Worm (Caenorhabditis elegans) whole organism, L1 larva: ENCODE data around the gene ced-11.
A peak's percentile ranks its signal among the peaks of the same experiment; 100 is the strongest.

ENCODE experiments used
- F16B12.6 ChIP-seq: fragments of 150-350 bp; optimal IDR thresholded peaks from 2 replicates; lab custom pipeline; 2014; ENCODE audit warnings: missing biosample characterization, missing genetic modification characterization
- aly-2 ChIP-seq: fragments of 150-350 bp; optimal IDR thresholded peaks from 2 replicates; lab custom pipeline; 2014; ENCODE audit warnings: missing biosample characterization, missing genetic modification characterization
- ama-1 ChIP-seq: fragments of 150-350 bp; optimal IDR thresholded peaks from 2 replicates; lab custom pipeline; 2014
- blmp-1 ChIP-seq: fragments of 150-350 bp; optimal IDR thresholded peaks from 2 replicates; lab custom pipeline; 2014; ENCODE audit warnings: missing biosample characterization, missing genetic modification characterization
- ceh-82 ChIP-seq, 3 experiments: fragments of 150-350 bp in 1 of 3; sonication (generic microtip) in 2 of 3; optimal IDR thresholded peaks; 2 replicates each; lab custom pipeline; 2014 to 2017; ENCODE audit warnings: missing biosample characterization in 3 of 3, missing genetic modification characterization in 3 of 3
- ceh-88 ChIP-seq: fragments of 200-800 bp; sonication (Bioruptor generic); IDR thresholded peaks from 2 replicates; pipeline ENCODE4 v1.3.6; 2022; ENCODE audit warnings: missing genetic modification characterization, missing compliant biosample characterization
- ces-1 ChIP-seq: fragments of 150-350 bp; optimal IDR thresholded peaks from 2 replicates; lab custom pipeline; 2014; ENCODE audit warnings: missing biosample characterization, missing genetic modification reagents, missing genetic modification characterization
- dpl-1 ChIP-seq, 3 experiments: fragments of 150-350 bp in 2 of 3; sonication (generic microtip) in 1 of 3; optimal IDR thresholded peaks; 2 replicates each; lab custom pipeline; 2014 to 2017; ENCODE audit warnings: missing biosample characterization in 3 of 3, missing genetic modification characterization in 3 of 3, missing genetic modification reagents in 3 of 3
- dsc-1 ChIP-seq: sonication (generic microtip); optimal IDR thresholded peaks from 2 replicates; lab custom pipeline; 2016; ENCODE audit warnings: mild to moderate bottlenecking, missing genetic modification characterization, missing compliant biosample characterization
- efl-1 ChIP-seq, 4 experiments: fragments of 150-350 bp; optimal IDR thresholded peaks in 3 of 4; peaks in 1 of 4; 1 replicate in 1 of 4; 2 replicates in 3 of 4; lab custom pipeline; 2014; ENCODE audit warnings: missing biosample characterization in 2 of 4, missing genetic modification characterization in 2 of 4, missing genetic modification reagents in 2 of 4
- elt-2 ChIP-seq: sonication (generic microtip); optimal IDR thresholded peaks from 2 replicates; lab custom pipeline; 2016; ENCODE audit warnings: missing genetic modification characterization, mild to moderate bottlenecking, inconsistent platforms, missing compliant biosample characterization, missing genetic modification reagents
- elt-3 ChIP-seq, 6 experiments: fragments of 150-350 bp in 1 of 6; sonication (generic microtip); optimal IDR thresholded peaks; 2 replicates each; lab custom pipeline; 2017 to 2018; ENCODE audit warnings: missing biosample characterization in 6 of 6, missing genetic modification characterization in 6 of 6, inconsistent platforms in 1 of 6
- fkh-8 ChIP-seq: sonication (generic microtip); optimal IDR thresholded peaks from 2 replicates; lab custom pipeline; 2016; ENCODE audit warnings: mild to moderate bottlenecking, missing genetic modification characterization, missing compliant biosample characterization
- grh-1 ChIP-seq: fragments of 200-800 bp; sonication (Bioruptor generic); IDR thresholded peaks from 2 replicates; pipeline ENCODE4 v1.3.6; 2022; ENCODE audit warnings: missing genetic modification reagents, missing genetic modification characterization, missing compliant biosample characterization
- isw-1 ChIP-seq: fragments of 200-800 bp; sonication (Bioruptor generic); IDR thresholded peaks from 2 replicates; pipeline ENCODE4 v1.3.6; 2022; ENCODE audit warnings: missing genetic modification characterization, missing compliant biosample characterization
- lin-14 ChIP-seq: fragments of 200-800 bp; sonication (Bioruptor generic); optimal IDR thresholded peaks from 2 replicates; lab custom pipeline; 2018; ENCODE audit warnings: mild to moderate bottlenecking, missing genetic modification characterization, moderate library complexity, missing compliant biosample characterization
- lin-15B ChIP-seq: fragments of 150-350 bp; sonication (generic microtip); optimal IDR thresholded peaks from 3 replicates; lab custom pipeline; 2014; ENCODE audit warnings: missing biosample characterization, missing genetic modification characterization
- lin-35 ChIP-seq, 2 experiments: fragments of 150-350 bp; optimal IDR thresholded peaks; 2 replicates each; lab custom pipeline; 2014; ENCODE audit warnings: missing biosample characterization in 2 of 2, missing genetic modification characterization in 2 of 2, missing genetic modification reagents in 2 of 2
- lsy-2 ChIP-seq, 2 experiments: fragments of 150-350 bp; optimal IDR thresholded peaks; 2 replicates each; lab custom pipeline; 2014; ENCODE audit warnings: missing biosample characterization in 2 of 2, missing genetic modification characterization in 2 of 2
- mab-9 ChIP-seq: fragments of 200-800 bp; sonication (Bioruptor generic); IDR thresholded peaks from 2 replicates; pipeline ENCODE4 v1.3.6; 2022; ENCODE audit warnings: missing genetic modification reagents, missing genetic modification characterization, missing compliant biosample characterization
- mef-2 ChIP-seq: fragments of 150-350 bp; optimal IDR thresholded peaks from 2 replicates; lab custom pipeline; 2014; ENCODE audit warnings: missing biosample characterization, missing genetic modification characterization
- mep-1 ChIP-seq: fragments of 150-350 bp; optimal IDR thresholded peaks from 2 replicates; lab custom pipeline; 2014; ENCODE audit warnings: missing biosample characterization, missing genetic modification characterization
- nhr-20 ChIP-seq: sonication (generic microtip); optimal IDR thresholded peaks from 2 replicates; lab custom pipeline; 2016; ENCODE audit warnings: mild to moderate bottlenecking, missing genetic modification characterization, missing compliant biosample characterization
- nhr-47 ChIP-seq: sonication (generic microtip); optimal IDR thresholded peaks from 2 replicates; lab custom pipeline; 2016; ENCODE audit warnings: mild to moderate bottlenecking, missing genetic modification characterization, moderate library complexity, missing compliant biosample characterization
- nhr-71 ChIP-seq: sonication (generic microtip); optimal IDR thresholded peaks from 2 replicates; lab custom pipeline; 2016; ENCODE audit warnings: mild to moderate bottlenecking, missing genetic modification characterization, moderate library complexity, missing compliant biosample characterization
- nhr-76 ChIP-seq: sonication (generic microtip); optimal IDR thresholded peaks from 2 replicates; lab custom pipeline; 2017; ENCODE audit warnings: missing biosample characterization, missing genetic modification characterization
- nhr-84 ChIP-seq: sonication (generic microtip); optimal IDR thresholded peaks from 2 replicates; lab custom pipeline; 2017; ENCODE audit warnings: missing biosample characterization, missing genetic modification characterization
- nhr-85 ChIP-seq: sonication (generic microtip); peaks from one replicate; lab custom pipeline; 2016; ENCODE audit warnings: missing genetic modification characterization, inconsistent platforms, missing compliant biosample characterization
- pqm-1 ChIP-seq: sonication (generic microtip); optimal IDR thresholded peaks from 3 replicates; lab custom pipeline; 2017; ENCODE audit warnings: missing biosample characterization, missing genetic modification characterization
- rnt-1 ChIP-seq: sonication (generic microtip); optimal IDR thresholded peaks from 2 replicates; lab custom pipeline; 2016; ENCODE audit warnings: mild to moderate bottlenecking, missing genetic modification characterization, moderate library complexity, missing compliant biosample characterization
- skn-1 ChIP-seq: fragments of 150-350 bp; optimal IDR thresholded peaks from 2 replicates; lab custom pipeline; 2014; ENCODE audit warnings: missing biosample characterization, missing genetic modification characterization
- snu-23 ChIP-seq: sonication (generic microtip); optimal IDR thresholded peaks from 2 replicates; lab custom pipeline; 2016; ENCODE audit warnings: missing genetic modification characterization, missing compliant biosample characterization
- unc-130 ChIP-seq: fragments of 150-350 bp; optimal IDR thresholded peaks from 2 replicates; lab custom pipeline; 2017; ENCODE audit warnings: missing biosample characterization, missing genetic modification characterization, inconsistent platforms
- unc-30 ChIP-seq: sonication (generic microtip); optimal IDR thresholded peaks from 2 replicates; lab custom pipeline; 2017; ENCODE audit warnings: missing biosample characterization, missing genetic modification characterization
- xbp-1 ChIP-seq: sonication (generic microtip); optimal IDR thresholded peaks from 2 replicates; lab custom pipeline; 2016; ENCODE audit warnings: missing genetic modification characterization, missing compliant biosample characterization

Gene ced-11

ce11 chrIII:9110914-9111313, 8.4 kb upstream of the ced-11 start:
- peak; percentile 12 for TF ChIP-seq nhr-47 (tag; lab: Kevin White, UChicago)
- TF ChIP-seq efl-1 (optimal IDR thresholded peaks at IDR 0.05; lab: Kevin White, UChicago): peak in 1 of 2 experiments; percentile 25
- peak in 1 of 2 experiments; percentile 10 for TF ChIP-seq efl-1 (GFP tag; optimal IDR thresholded peaks at IDR 0.05 in 1 of 2; lab: Kevin White, UChicago)
- peak; percentile 16 for TF ChIP-seq fkh-8 (tag; lab: Kevin White, UChicago)
- TF ChIP-seq dpl-1 (GFP tag; optimal IDR thresholded peaks at IDR 0.05; lab: Kevin White, UChicago): peak in 1 of 3 experiments; percentile 11
- peak; percentile 10 for TF ChIP-seq lin-14 (GFP tag; lab: Kevin White, UChicago)
- TF ChIP-seq lsy-2 (tag; optimal IDR thresholded peaks at IDR 0.05; lab: Kevin White, UChicago): peak in 1 of 2 experiments; percentile 19
- peak; percentile 21; the same call in 1 of the 2 replicates for TF ChIP-seq isw-1
- TF ChIP-seq nhr-71: peak; percentile 27

ce11 chrIII:9112479-9112878, 6.9 kb upstream of the ced-11 start:
- TF ChIP-seq ces-1 (GFP tag; lab: Kevin White, UChicago) (no peak), efl-1 (optimal IDR thresholded peaks at IDR 0.05; lab: Kevin White, UChicago) (no peak), efl-1 (GFP tag; optimal IDR thresholded peaks at IDR 0.05 in 1 of 2; lab: Kevin White, UChicago) (peak; percentile 43 to 85), blmp-1 (tag; lab: Kevin White, UChicago) (peak; percentile 23)
- TF ChIP-seq, all 84 proteins: peak for 2

- TF ChIP-seq blmp-1 (tag; lab: Kevin White, UChicago): peak; percentile 0
- no peak for TF ChIP-seq dsc-1 (tag; lab: Kevin White, UChicago)
These were observed 5.3 kb upstream of the ced-11 start for ce11 chrIII:9114076-9114475.

- no peak for TF ChIP-seq ceh-88 (GFP tag; lab: Robert Waterston, UW)
- no peak for TF ChIP-seq efl-1 (optimal IDR thresholded peaks at IDR 0.05; lab: Kevin White, UChicago)
- TF ChIP-seq efl-1 (GFP tag; optimal IDR thresholded peaks at IDR 0.05 in 1 of 2; lab: Kevin White, UChicago): peak in 1 of 2 experiments; percentile 65
These were observed 4.7 kb upstream of the ced-11 start, which contains the start of gene ZK512.1 for ce11 chrIII:9114649-9115048. TSS of gene ZK512.1 (plus strand) at chrIII:9114949.

- TF ChIP-seq efl-1 (optimal IDR thresholded peaks at IDR 0.05; lab: Kevin White, UChicago): no peak
- TF ChIP-seq efl-1 (GFP tag; optimal IDR thresholded peaks at IDR 0.05 in 1 of 2; lab: Kevin White, UChicago): no peak
- TF ChIP-seq mep-1 (tag; lab: Kevin White, UChicago): no peak
- no peak for TF ChIP-seq lin-15B (tag; lab: Kevin White, UChicago)
These were observed 3.6 kb upstream of the ced-11 start for ce11 chrIII:9115745-9116144.

- no peak for TF ChIP-seq elt-2 (tag; lab: Kevin White, UChicago)
- TF ChIP-seq skn-1 (tag; lab: Kevin White, UChicago): no peak
- no peak for TF ChIP-seq nhr-76
- TF ChIP-seq aly-2: no peak
- TF ChIP-seq mab-9 (GFP tag; lab: Robert Waterston, UW): no peak
- no peak for TF ChIP-seq nhr-84 (tag; lab: Kevin White, UChicago)
- peak; percentile 36 for TF ChIP-seq rnt-1 (tag; lab: Kevin White, UChicago)
- TF ChIP-seq elt-3 (tag; optimal IDR thresholded peaks at IDR 0.05; lab: Kevin White, UChicago): no peak
- TF ChIP-seq mef-2: no peak
- TF ChIP-seq, all 84 proteins: peak for 1
These were observed 974 bp upstream of the ced-11 start, which contains the start of gene grl-11 for ce11 chrIII:9118314-9118850. TSS of gene grl-11 (minus strand) at chrIII:9118364.

- TF ChIP-seq nhr-76 (no peak), efl-1 (optimal IDR thresholded peaks at IDR 0.05; lab: Kevin White, UChicago) (peak; percentile 43 to 61), efl-1 (GFP tag; optimal IDR thresholded peaks at IDR 0.05 in 1 of 2; lab: Kevin White, UChicago) (peak; percentile 54 to 96), ceh-82 (tag; optimal IDR thresholded peaks at IDR 0.05; lab: Kevin White, UChicago) (peak in 1 of 3 experiments; percentile 18), elt-3 (tag; optimal IDR thresholded peaks at IDR 0.05; lab: Kevin White, UChicago) (peak in 1 of 6 experiments; percentile 58), ama-1 (lab: Kevin White, UChicago) (no peak), lsy-2 (tag; optimal IDR thresholded peaks at IDR 0.05; lab: Kevin White, UChicago) (peak; percentile 52 to 56), xbp-1 (peak; percentile 22), dpl-1 (GFP tag; optimal IDR thresholded peaks at IDR 0.05; lab: Kevin White, UChicago) (peak; percentile 32 to 51 (median 48)), lin-15B (tag; lab: Kevin White, UChicago) (peak; percentile 1), lin-35 (GFP tag; optimal IDR thresholded peaks at IDR 0.05; lab: Kevin White, UChicago) (peak; percentile 34 to 66), lin-14 (GFP tag; lab: Kevin White, UChicago) (peak; percentile 32), blmp-1 (tag; lab: Kevin White, UChicago) (peak; percentile 92), nhr-20 (tag; lab: Kevin White, UChicago) (peak; percentile 43), unc-130 (peak; percentile 4), grh-1 (0 out of 2 replicates have a peak, but pooled peaks have one; percentile 10), snu-23 (peak; percentile 52), nhr-85 (tag; lab: Kevin White, UChicago) (peak; percentile 4), F16B12.6 (peak; percentile 82), unc-30 (tag; lab: Kevin White, UChicago) (no peak), rnt-1 (tag; lab: Kevin White, UChicago) (peak; percentile 18), pqm-1 (no peak)
These were observed 6.5 kb downstream of the ced-11 start, which contains the start of gene sec-16A.1 for ce11 chrIII:9125789-9126304. TSS of gene sec-16A.1 (plus strand) at chrIII:9125839.
